Worm (Caenorhabditis elegans) whole organism, midembryonic: Measurements from ENCODE around the gene ZK154.1.

Source experiments
- T22C8.4 ChIP-seq: fragments of 200-800 bp; sonication (Bioruptor generic); IDR thresholded peaks from 2 replicates; pipeline ENCODE4 v1.3.6; 2022; ENCODE audit warnings: missing genetic modification characterization, missing compliant biosample characterization
- flt-1 ChIP-seq: fragments of 200-800 bp; sonication (Bioruptor generic); IDR thresholded peaks from 2 replicates; pipeline ENCODE4 v1.3.6; 2022; ENCODE audit warnings: missing genetic modification characterization, missing compliant biosample characterization

DNA sequence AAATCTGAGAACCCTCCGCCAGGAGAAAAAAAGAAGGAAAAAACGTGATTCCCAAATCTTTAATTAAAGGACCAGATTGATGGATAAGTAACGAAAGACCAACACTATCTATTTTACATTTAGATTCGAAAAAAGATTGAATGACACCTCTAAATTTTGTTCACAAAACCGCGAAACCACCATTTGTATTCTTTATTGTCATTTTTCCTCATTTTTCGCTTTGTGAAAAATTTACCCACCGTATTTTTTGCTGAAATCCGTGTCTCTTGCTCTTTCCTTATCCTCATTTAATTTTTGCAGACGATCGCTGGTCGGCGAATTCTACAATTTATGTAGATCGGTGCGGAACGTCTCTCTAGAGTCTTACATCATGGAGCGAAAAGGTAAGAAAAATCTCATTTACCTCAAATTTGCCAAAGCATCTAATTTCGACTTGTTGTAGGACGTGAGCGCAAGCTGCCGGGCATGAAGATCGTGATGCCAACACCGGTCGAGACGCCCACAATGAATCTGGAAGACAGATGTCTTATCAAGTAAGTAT lies 37.1 kb downstream of the ZK154.1 start, which contains the start of the genes sek-1 and R03G5.6:
- no peak for TF ChIP-seq flt-1
- no peak for TF ChIP-seq T22C8.4 (GFP tag; lab: Robert Waterston, UW)
